Worm (Caenorhabditis elegans) whole organism, L1 larva: ENCODE results near the gene F11D5.7.

Source experiments
- C04F5.9 ChIP-seq: sonication (generic microtip); optimal IDR thresholded peaks from 2 replicates; lab custom pipeline; 2016; ENCODE audit warnings: missing genetic modification characterization, missing compliant biosample characterization
- C34B4.2 ChIP-seq: sonication (generic microtip); optimal IDR thresholded peaks from 2 replicates; lab custom pipeline; 2017; ENCODE audit warnings: mild to moderate bottlenecking, missing genetic modification characterization, missing compliant biosample characterization
- aha-1 ChIP-seq: fragments of 150-350 bp; optimal IDR thresholded peaks from 2 replicates; lab custom pipeline; 2014; ENCODE audit warnings: missing biosample characterization, missing genetic modification characterization
- aly-2 ChIP-seq: fragments of 150-350 bp; optimal IDR thresholded peaks from 2 replicates; lab custom pipeline; 2014; ENCODE audit warnings: missing biosample characterization, missing genetic modification characterization
- ama-1 ChIP-seq: fragments of 150-350 bp; optimal IDR thresholded peaks from 2 replicates; lab custom pipeline; 2014
- ceh-63 ChIP-seq: fragments of 200-800 bp; sonication (Bioruptor generic); optimal IDR thresholded peaks from 2 replicates; lab custom pipeline; 2018; ENCODE audit warnings: mild to moderate bottlenecking, missing genetic modification characterization, missing compliant biosample characterization
- ceh-8 ChIP-seq: fragments of 200-800 bp; sonication (Bioruptor generic); optimal IDR thresholded peaks from 2 replicates; lab custom pipeline; 2018; ENCODE audit warnings: mild to moderate bottlenecking, missing genetic modification characterization, moderate library complexity, missing compliant biosample characterization
- ceh-88 ChIP-seq: fragments of 200-800 bp; sonication (Bioruptor generic); IDR thresholded peaks from 2 replicates; pipeline ENCODE4 v1.3.6; 2022; ENCODE audit warnings: missing genetic modification characterization, missing compliant biosample characterization
- ces-1 ChIP-seq: fragments of 150-350 bp; optimal IDR thresholded peaks from 2 replicates; lab custom pipeline; 2014; ENCODE audit warnings: missing biosample characterization, missing genetic modification reagents, missing genetic modification characterization
- dsc-1 ChIP-seq: sonication (generic microtip); optimal IDR thresholded peaks from 2 replicates; lab custom pipeline; 2016; ENCODE audit warnings: mild to moderate bottlenecking, missing genetic modification characterization, missing compliant biosample characterization
- efl-3 ChIP-seq: fragments of 200-800 bp; sonication (Bioruptor generic); optimal IDR thresholded peaks from 2 replicates; lab custom pipeline; 2018; ENCODE audit warnings: mild to moderate bottlenecking, missing genetic modification characterization, missing compliant biosample characterization
- egl-13 ChIP-seq: sonication (generic microtip); optimal IDR thresholded peaks from 2 replicates; lab custom pipeline; 2016; ENCODE audit warnings: missing genotype, missing genetic modification reagents, missing genetic modification characterization, missing compliant biosample characterization
- egl-27 ChIP-seq, 2 experiments: fragments of 150-350 bp in 1 of 2; sonication (generic microtip); optimal IDR thresholded peaks; 3 replicates each; lab custom pipeline; 2017 to 2018; ENCODE audit warnings: missing biosample characterization in 2 of 2, missing genetic modification characterization in 2 of 2, missing genetic modification reagents in 2 of 2
- elt-2 ChIP-seq: sonication (generic microtip); optimal IDR thresholded peaks from 2 replicates; lab custom pipeline; 2016; ENCODE audit warnings: missing genetic modification characterization, mild to moderate bottlenecking, inconsistent platforms, missing compliant biosample characterization, missing genetic modification reagents
- elt-3 ChIP-seq, 6 experiments: fragments of 150-350 bp in 1 of 6; sonication (generic microtip); optimal IDR thresholded peaks; 2 replicates each; lab custom pipeline; 2017 to 2018; ENCODE audit warnings: missing biosample characterization in 6 of 6, missing genetic modification characterization in 6 of 6, inconsistent platforms in 1 of 6
- ets-5 ChIP-seq: fragments of 200-800 bp; sonication (Bioruptor generic); IDR thresholded peaks from 2 replicates; pipeline ENCODE4 v1.3.6; 2022; ENCODE audit warnings: missing genetic modification characterization, missing compliant biosample characterization
- fkh-4 ChIP-seq: sonication (generic microtip); optimal IDR thresholded peaks from 2 replicates; lab custom pipeline; 2016; ENCODE audit warnings: missing compliant biosample characterization, missing genetic modification characterization, borderline replicate concordance
- fkh-8 ChIP-seq: sonication (generic microtip); optimal IDR thresholded peaks from 2 replicates; lab custom pipeline; 2016; ENCODE audit warnings: mild to moderate bottlenecking, missing genetic modification characterization, missing compliant biosample characterization
- grh-1 ChIP-seq: fragments of 200-800 bp; sonication (Bioruptor generic); IDR thresholded peaks from 2 replicates; pipeline ENCODE4 v1.3.6; 2022; ENCODE audit warnings: missing genetic modification reagents, missing genetic modification characterization, missing compliant biosample characterization
- hpl-2 ChIP-seq: fragments of 150-350 bp; optimal IDR thresholded peaks from 2 replicates; lab custom pipeline; 2014; ENCODE audit warnings: missing biosample characterization, missing genetic modification reagents, missing genetic modification characterization
- isw-1 ChIP-seq: fragments of 200-800 bp; sonication (Bioruptor generic); IDR thresholded peaks from 2 replicates; pipeline ENCODE4 v1.3.6; 2022; ENCODE audit warnings: missing genetic modification characterization, missing compliant biosample characterization
- jun-1 ChIP-seq: fragments of 150-350 bp; optimal IDR thresholded peaks from 2 replicates; lab custom pipeline; 2014; ENCODE audit warnings: missing biosample characterization, missing genetic modification reagents, missing genetic modification characterization
- lin-13 ChIP-seq: fragments of 150-350 bp; optimal IDR thresholded peaks from 2 replicates; lab custom pipeline; 2014; ENCODE audit warnings: missing biosample characterization, missing genetic modification reagents, missing genetic modification characterization
- lin-14 ChIP-seq: fragments of 200-800 bp; sonication (Bioruptor generic); optimal IDR thresholded peaks from 2 replicates; lab custom pipeline; 2018; ENCODE audit warnings: mild to moderate bottlenecking, missing genetic modification characterization, moderate library complexity, missing compliant biosample characterization
- lin-15B ChIP-seq: fragments of 150-350 bp; sonication (generic microtip); optimal IDR thresholded peaks from 3 replicates; lab custom pipeline; 2014; ENCODE audit warnings: missing biosample characterization, missing genetic modification characterization
- lin-35 ChIP-seq, 2 experiments: fragments of 150-350 bp; optimal IDR thresholded peaks; 2 replicates each; lab custom pipeline; 2014; ENCODE audit warnings: missing biosample characterization in 2 of 2, missing genetic modification characterization in 2 of 2, missing genetic modification reagents in 2 of 2
- lin-39 ChIP-seq: fragments of 150-350 bp; optimal IDR thresholded peaks from 2 replicates; lab custom pipeline; 2014; ENCODE audit warnings: missing biosample characterization, missing genetic modification reagents, missing genetic modification characterization
- lsy-2 ChIP-seq, 2 experiments: fragments of 150-350 bp; optimal IDR thresholded peaks; 2 replicates each; lab custom pipeline; 2014; ENCODE audit warnings: missing biosample characterization in 2 of 2, missing genetic modification characterization in 2 of 2
- mab-9 ChIP-seq: fragments of 200-800 bp; sonication (Bioruptor generic); IDR thresholded peaks from 2 replicates; pipeline ENCODE4 v1.3.6; 2022; ENCODE audit warnings: missing genetic modification reagents, missing genetic modification characterization, missing compliant biosample characterization
- nhr-11 ChIP-seq: fragments of 150-350 bp; optimal IDR thresholded peaks from 2 replicates; lab custom pipeline; 2014; ENCODE audit warnings: missing biosample characterization, missing genetic modification characterization
- nhr-12 ChIP-seq: sonication (generic microtip); optimal IDR thresholded peaks from 2 replicates; lab custom pipeline; 2017; ENCODE audit warnings: missing biosample characterization, missing genetic modification characterization
- nhr-19 ChIP-seq: fragments of 200-800 bp; sonication (Bioruptor generic); conservative IDR thresholded peaks from 2 replicates; pipeline ENCODE4 v1.3.6; 2022; ENCODE audit warnings: missing genetic modification characterization, missing compliant biosample characterization
- nhr-20 ChIP-seq: sonication (generic microtip); optimal IDR thresholded peaks from 2 replicates; lab custom pipeline; 2016; ENCODE audit warnings: mild to moderate bottlenecking, missing genetic modification characterization, missing compliant biosample characterization
- nhr-237 ChIP-seq: fragments of 150-350 bp; optimal IDR thresholded peaks from 2 replicates; lab custom pipeline; 2014; ENCODE audit warnings: missing biosample characterization, missing genetic modification characterization
- nhr-28 ChIP-seq: fragments of 150-350 bp; optimal IDR thresholded peaks from 2 replicates; lab custom pipeline; 2014; ENCODE audit warnings: missing biosample characterization, missing genetic modification characterization
- nhr-71 ChIP-seq: sonication (generic microtip); optimal IDR thresholded peaks from 2 replicates; lab custom pipeline; 2016; ENCODE audit warnings: mild to moderate bottlenecking, missing genetic modification characterization, moderate library complexity, missing compliant biosample characterization
- nhr-77 ChIP-seq: fragments of 150-350 bp; optimal IDR thresholded peaks from 2 replicates; lab custom pipeline; 2014; ENCODE audit warnings: missing biosample characterization, missing genetic modification characterization
- nhr-85 ChIP-seq: sonication (generic microtip); peaks from one replicate; lab custom pipeline; 2016; ENCODE audit warnings: missing genetic modification characterization, inconsistent platforms, missing compliant biosample characterization
- pag-3 ChIP-seq: sonication (generic microtip); optimal IDR thresholded peaks from 2 replicates; lab custom pipeline; 2017; ENCODE audit warnings: missing genetic modification characterization, mild to moderate bottlenecking, missing compliant biosample characterization, antibody characterized with exemption, borderline replicate concordance; ENCODE audit not compliant: insufficient read depth
- pqm-1 ChIP-seq: sonication (generic microtip); optimal IDR thresholded peaks from 3 replicates; lab custom pipeline; 2017; ENCODE audit warnings: missing biosample characterization, missing genetic modification characterization
- rnt-1 ChIP-seq: sonication (generic microtip); optimal IDR thresholded peaks from 2 replicates; lab custom pipeline; 2016; ENCODE audit warnings: mild to moderate bottlenecking, missing genetic modification characterization, moderate library complexity, missing compliant biosample characterization
- snpc-4 ChIP-seq: fragments of 150-350 bp; optimal IDR thresholded peaks from 2 replicates; lab custom pipeline; 2014; ENCODE audit warnings: missing biosample characterization, missing genetic modification characterization
- snu-23 ChIP-seq: sonication (generic microtip); optimal IDR thresholded peaks from 2 replicates; lab custom pipeline; 2016; ENCODE audit warnings: missing genetic modification characterization, missing compliant biosample characterization
- sup-37 ChIP-seq: fragments of 200-800 bp; sonication (Bioruptor generic); optimal IDR thresholded peaks from 2 replicates; lab custom pipeline; 2018; ENCODE audit warnings: mild to moderate bottlenecking, missing genetic modification characterization, missing compliant biosample characterization
- tbx-2 ChIP-seq: sonication (generic microtip); optimal IDR thresholded peaks from 2 replicates; lab custom pipeline; 2016; ENCODE audit warnings: missing genetic modification characterization, missing compliant biosample characterization
- tlp-1 ChIP-seq: fragments of 150-350 bp; optimal IDR thresholded peaks from 2 replicates; lab custom pipeline; 2014; ENCODE audit warnings: missing biosample characterization, missing genetic modification characterization
- unc-62 ChIP-seq: fragments of 150-350 bp; optimal IDR thresholded peaks from 2 replicates; lab custom pipeline; 2014; ENCODE audit warnings: missing biosample characterization, missing genetic modification reagents, missing genetic modification characterization
- vab-15 ChIP-seq: sonication (generic microtip); optimal IDR thresholded peaks from 2 replicates; lab custom pipeline; 2017; ENCODE audit warnings: missing genotype, mild to moderate bottlenecking, missing genetic modification characterization, missing compliant biosample characterization
- zip-4 ChIP-seq: fragments of 200-800 bp; sonication (Bioruptor generic); optimal IDR thresholded peaks from 2 replicates; lab custom pipeline; 2018; ENCODE audit warnings: mild to moderate bottlenecking, missing genetic modification characterization, moderate library complexity, missing compliant biosample characterization
- ztf-4 ChIP-seq: fragments of 150-350 bp; optimal IDR thresholded peaks from 2 replicates; lab custom pipeline; 2014; ENCODE audit warnings: missing biosample characterization, missing genetic modification characterization

The F11D5.7 gene

DNA sequence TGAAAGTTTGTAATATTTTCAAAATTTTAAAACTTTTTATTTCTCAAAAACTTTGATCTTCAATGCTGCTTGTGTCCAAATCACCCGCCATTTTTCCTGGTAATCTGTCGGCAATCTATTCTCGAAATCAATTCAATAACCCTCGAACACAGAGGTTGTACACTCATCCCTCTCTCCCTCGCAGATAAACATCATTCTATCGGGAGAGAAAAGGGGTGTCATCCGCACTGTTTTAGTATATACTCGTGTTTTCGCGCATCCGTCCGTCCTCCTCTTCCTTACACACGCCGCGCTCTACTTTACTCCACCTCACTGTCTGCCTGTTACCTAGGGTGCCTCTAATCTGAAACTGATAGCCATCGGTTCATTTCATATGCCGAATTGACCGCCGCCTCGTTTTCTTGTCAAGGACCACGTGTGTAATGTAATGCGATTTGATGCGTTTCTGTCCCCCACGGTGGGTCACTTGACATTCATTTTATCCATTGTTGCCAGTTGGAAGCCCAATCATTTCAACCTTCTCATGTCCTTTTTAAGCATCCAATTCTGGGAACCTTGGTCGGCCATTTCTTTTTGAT is 39.5 kb downstream of the F11D5.7 start (continued):
- TF ChIP-seq nhr-11 (tag; lab: Kevin White, UChicago) (no peak), vab-15 (tag; lab: Kevin White, UChicago) (no peak), sup-37 (no peak), mab-9 (no peak), egl-27 (tag; optimal IDR thresholded peaks at IDR 0.05; lab: Kevin White, UChicago) (no peak), fkh-4 (tag; lab: Kevin White, UChicago) (no peak), nhr-77 (tag; lab: Kevin White, UChicago) (no peak), efl-3 (GFP tag; lab: Kevin White, UChicago) (no peak), lin-35 (GFP tag; optimal IDR thresholded peaks at IDR 0.05; lab: Kevin White, UChicago) (peak in 1 of 2 experiments; percentile 1), dsc-1 (no peak), nhr-28 (no peak), snu-23 (GFP tag; lab: Kevin White, UChicago) (peak; percentile 7), C34B4.2 (tag; lab: Kevin White, UChicago) (no peak), lin-13 (no peak), zip-4 (GFP tag; lab: Kevin White, UChicago) (no peak), pag-3 (no peak), grh-1 (no peak), ztf-4 (tag; lab: Kevin White, UChicago) (no peak), nhr-71 (no peak), fkh-8 (no peak), rnt-1 (tag; lab: Kevin White, UChicago) (peak; percentile 15), C04F5.9 (tag; lab: Kevin White, UChicago) (no peak), nhr-12 (tag; lab: Kevin White, UChicago) (no peak), elt-3 (tag; optimal IDR thresholded peaks at IDR 0.05; lab: Kevin White, UChicago) (no peak), ama-1 (lab: Kevin White, UChicago) (no peak), tbx-2 (tag; lab: Kevin White, UChicago) (no peak), ceh-63 (GFP tag; lab: Kevin White, UChicago) (no peak), nhr-20 (tag; lab: Kevin White, UChicago) (no peak), ets-5 (no peak), lin-14 (peak; percentile 48)

DNA sequence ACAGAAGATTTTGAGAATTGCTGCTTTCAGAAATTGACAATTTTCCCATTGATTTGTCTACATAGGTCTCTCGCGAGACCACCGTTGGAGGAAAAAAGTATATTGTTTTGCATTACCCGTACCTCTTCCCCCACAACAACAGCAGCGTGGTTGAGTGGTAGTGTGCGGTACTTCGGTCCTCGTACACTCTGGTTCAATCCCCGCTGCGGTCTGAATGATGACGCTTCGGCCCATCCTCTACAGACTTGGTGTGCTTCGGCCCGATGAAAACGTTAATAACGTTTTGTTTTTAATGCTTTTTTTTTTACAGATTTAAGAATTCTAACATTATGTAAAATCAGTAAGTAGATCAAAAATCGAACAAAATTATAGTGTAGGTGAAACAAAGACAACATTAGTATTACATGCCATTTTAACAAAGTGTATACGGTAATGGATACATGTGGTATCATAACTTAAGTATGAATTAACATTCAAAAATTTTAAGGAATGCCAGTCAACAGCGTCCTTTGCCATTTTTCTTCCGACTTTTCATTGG is 43.8 kb downstream of the F11D5.7 start, which contains the start of gene ZK816.3:
Gene ZK816.3, plus strand, starts transcription at position 488 of the 538 bp plus-strand sequence.
- TF ChIP-seq aha-1 (tag; lab: Kevin White, UChicago) (no peak), egl-13 (tag; lab: Kevin White, UChicago) (no peak), lin-39 (tag; lab: Kevin White, UChicago) (no peak), snu-23 (GFP tag; lab: Kevin White, UChicago) (peak; percentile 58), nhr-237 (tag; lab: Kevin White, UChicago) (no peak), tlp-1 (tag; lab: Kevin White, UChicago) (no peak), egl-27 (tag; optimal IDR thresholded peaks at IDR 0.05; lab: Kevin White, UChicago) (no peak), lsy-2 (tag; optimal IDR thresholded peaks at IDR 0.05; lab: Kevin White, UChicago) (peak in 1 of 2 experiments; percentile 27), grh-1 (no peak), snpc-4 (no peak), nhr-28 (no peak), lin-35 (GFP tag; optimal IDR thresholded peaks at IDR 0.05; lab: Kevin White, UChicago) (peak in 1 of 2 experiments; percentile 41), nhr-85 (tag; lab: Kevin White, UChicago) (no peak), pqm-1 (no peak), lin-13 (no peak), ces-1 (no peak), nhr-12 (tag; lab: Kevin White, UChicago) (no peak), unc-62 (GFP tag; lab: Kevin White, UChicago) (no peak), hpl-2 (no peak), lin-15B (tag; lab: Kevin White, UChicago) (no peak), aly-2 (tag; lab: Kevin White, UChicago) (no peak), jun-1 (tag; lab: Kevin White, UChicago) (no peak), tbx-2 (tag; lab: Kevin White, UChicago) (no peak), nhr-19 (peak; percentile 30; the same call in 1 of the 2 replicates), nhr-11 (tag; lab: Kevin White, UChicago) (no peak), ceh-88 (GFP tag; lab: Robert Waterston, UW) (no peak), ets-5 (no peak), isw-1 (GFP tag; lab: Robert Waterston, UW) (no peak), elt-2 (tag; lab: Kevin White, UChicago) (no peak), ztf-4 (tag; lab: Kevin White, UChicago) (no peak), sup-37 (no peak), C04F5.9 (tag; lab: Kevin White, UChicago) (no peak), ceh-8 (GFP tag; lab: Kevin White, UChicago) (no peak)
